Worm (Caenorhabditis elegans) whole organism, early embryonic: ENCODE measurements around the gene sfa-1.
"Not testable (repeated sequence)": the region's sequence is repeated elsewhere in the genome, so short reads cannot be mapped to it uniquely, and the experiment has no call there.

Experiments used
- F13C5.2 ChIP-seq: sonication (generic microtip); optimal IDR thresholded peaks from 2 replicates; lab custom pipeline; 2017; ENCODE audit warnings: mild to moderate bottlenecking, missing genetic modification characterization, inconsistent platforms, missing compliant biosample characterization
- flt-1 ChIP-seq: fragments of 200-800 bp; sonication (Bioruptor generic); IDR thresholded peaks from 2 replicates; pipeline ENCODE4 v1.3.6; 2022; ENCODE audit warnings: missing genetic modification characterization, missing compliant biosample characterization
- hmbx-1 ChIP-seq: sonication (generic microtip); optimal IDR thresholded peaks from 2 replicates; lab custom pipeline; 2016; ENCODE audit warnings: mild to moderate bottlenecking, missing genetic modification characterization, missing compliant biosample characterization
- pes-1 ChIP-seq: fragments of 200-800 bp; sonication (Bioruptor generic); IDR thresholded peaks from 2 replicates; pipeline ENCODE4 v1.3.6; 2022; ENCODE audit warnings: missing genetic modification reagents, missing genetic modification characterization, missing compliant biosample characterization
- scrt-1 ChIP-seq: fragments of 200-800 bp; sonication (Bioruptor generic); IDR thresholded peaks from 2 replicates; pipeline ENCODE4 v1.3.6; 2022; ENCODE audit warnings: missing genetic modification characterization, missing compliant biosample characterization
- tbx-11 ChIP-seq: fragments of 200-800 bp; sonication (Bioruptor generic); IDR thresholded peaks from 2 replicates; pipeline ENCODE4 v1.3.6; 2022; ENCODE audit warnings: missing genetic modification characterization, missing compliant biosample characterization
- tbx-37 ChIP-seq: fragments of 200-800 bp; sonication (Bioruptor generic); conservative IDR thresholded peaks from 2 replicates; pipeline ENCODE4 v1.3.6; 2022; ENCODE audit warnings: missing genetic modification reagents, missing genetic modification characterization, missing compliant biosample characterization

DNA sequence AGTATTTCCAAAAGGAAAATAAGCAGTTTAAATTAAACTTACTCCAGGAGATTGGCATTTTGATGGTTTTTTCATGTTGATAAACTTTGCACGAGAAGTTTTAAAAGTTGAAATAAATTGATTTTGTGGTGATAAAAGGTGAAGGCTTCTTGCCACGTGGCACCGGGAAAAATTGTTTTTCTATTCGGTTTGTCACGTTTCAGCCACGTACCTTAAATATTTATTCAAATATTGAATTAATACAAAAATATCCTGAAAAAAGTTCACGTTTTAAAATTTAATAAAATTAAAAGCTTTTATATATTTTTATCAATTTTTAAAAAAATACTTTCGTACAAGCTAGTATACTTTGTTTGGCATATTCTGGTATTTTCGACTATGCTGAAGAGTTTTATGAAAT is 40.0 kb downstream of the sfa-1 start, which contains the start of gene Y116A8C.24:
- TF ChIP-seq hmbx-1 (tag; lab: Kevin White, UChicago); flt-1; tbx-37; pes-1; tbx-11; scrt-1; F13C5.2 (tag; lab: Kevin White, UChicago): not testable (repeated sequence)
